Fruit fly (Drosophila melanogaster) whole organism, prepupa: Measurements from ENCODE around the gene CG42784.

Experiments used
- CG10631 ChIP-seq: fragments of 200-800 bp; sonication (Bioruptor generic); optimal IDR thresholded peaks from 2 replicates; lab custom pipeline; 2016; ENCODE audit warnings: missing biosample characterization, missing genetic modification characterization
- CG16779 ChIP-seq: fragments of 200-800 bp; sonication (Bioruptor generic); optimal IDR thresholded peaks from 3 replicates; lab custom pipeline; 2017; ENCODE audit warnings: missing biosample characterization, mild to moderate bottlenecking, missing genetic modification characterization
- CG6792 ChIP-seq: fragments of 200-800 bp; sonication (Bioruptor generic); optimal IDR thresholded peaks from 3 replicates; lab custom pipeline; 2016; ENCODE audit warnings: missing biosample characterization, missing genetic modification characterization
- Hr39 ChIP-seq: fragments of 200-800 bp; sonication (Bioruptor generic); optimal IDR thresholded peaks from 2 replicates; lab custom pipeline; 2016; ENCODE audit warnings: missing biosample characterization, missing genetic modification characterization
- Met ChIP-seq: fragments of 200-800 bp; sonication (Bioruptor generic); optimal IDR thresholded peaks from 3 replicates; lab custom pipeline; 2016; ENCODE audit warnings: missing biosample characterization, missing genetic modification characterization
- Sox14 ChIP-seq: fragments of 200-800 bp; sonication (Bioruptor generic); optimal IDR thresholded peaks from 3 replicates; lab custom pipeline; 2016; ENCODE audit warnings: missing biosample characterization, missing genetic modification characterization
- acj6 ChIP-seq: fragments of 200-800 bp; sonication (Bioruptor generic); optimal IDR thresholded peaks from 3 replicates; lab custom pipeline; 2016; ENCODE audit warnings: missing biosample characterization, missing genetic modification characterization
- eg ChIP-seq: fragments of 200-800 bp; sonication (Bioruptor generic); IDR thresholded peaks from 3 replicates; pipeline ENCODE4 v1.3.6; 2022; ENCODE audit warnings: missing biosample characterization, missing genetic modification characterization
- topi ChIP-seq: fragments of 200-800 bp; sonication (Bioruptor generic); optimal IDR thresholded peaks from 3 replicates; lab custom pipeline; 2016; ENCODE audit warnings: missing biosample characterization, missing genetic modification characterization
- vri ChIP-seq: fragments of 200-800 bp; sonication (Bioruptor generic); optimal IDR thresholded peaks from 3 replicates; lab custom pipeline; 2016; ENCODE audit warnings: missing biosample characterization, mild to moderate bottlenecking, missing genetic modification characterization

DNA sequence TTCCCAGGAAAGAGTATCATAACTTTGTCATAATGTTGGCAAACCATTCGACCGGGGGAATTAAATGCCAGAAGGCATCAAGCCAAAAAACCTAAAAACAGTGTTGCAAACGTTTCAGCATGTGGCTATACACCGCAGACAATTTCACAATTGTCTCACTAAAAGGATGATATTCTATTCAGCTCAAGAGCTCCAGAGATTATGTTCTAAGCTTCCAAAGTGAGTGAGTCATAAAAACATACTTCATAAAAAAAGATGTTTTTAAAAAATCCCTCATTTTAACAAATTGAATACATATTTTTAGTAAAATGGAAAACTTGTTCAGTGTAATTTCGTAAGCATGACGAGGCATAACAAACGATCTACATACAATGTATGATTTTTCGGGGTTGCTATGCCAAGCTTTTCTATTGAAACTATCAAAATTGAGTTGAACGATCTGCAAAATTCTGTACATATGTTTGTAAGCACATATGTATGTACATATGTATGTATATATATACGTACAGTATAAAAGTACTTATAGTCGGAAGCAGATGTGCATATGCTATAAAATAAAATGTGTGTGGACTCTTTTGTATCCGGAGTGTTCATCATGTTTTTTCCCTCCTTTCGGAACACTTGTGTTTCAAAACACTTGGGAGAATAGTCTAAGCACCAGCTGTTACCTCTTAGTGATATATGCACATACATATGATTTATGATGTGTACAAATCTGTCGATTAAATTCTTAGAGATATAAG is 99.9 kb downstream of the CG42784 start:
- no peak for TF ChIP-seq vri (GFP tag; lab: Kevin White, UChicago)
- peak; percentile 70 for TF ChIP-seq eg (GFP tag; lab: Robert Waterston, UW)
- TF ChIP-seq Met (GFP tag; lab: Kevin White, UChicago) = no peak
- TF ChIP-seq Sox14 (GFP tag; lab: Kevin White, UChicago) = no peak
- TF ChIP-seq Hr39 (GFP tag; lab: Kevin White, UChicago) = peak; percentile 44
- TF ChIP-seq acj6 (GFP tag; lab: Kevin White, UChicago) = no peak
- TF ChIP-seq CG6792 (GFP tag; lab: Kevin White, UChicago) = no peak
- no peak for TF ChIP-seq CG16779 (tag; lab: Kevin White, UChicago)
- TF ChIP-seq CG10631 (GFP tag; lab: Kevin White, UChicago) = no peak
- TF ChIP-seq topi = peak; percentile 44
